Fruit fly (Drosophila melanogaster): ENCODE results near the gene CG14011.

Gene CG14011

dm6 chr2L:5546518-5547287 is 34.2 kb downstream of the CG14011 start, which contains the start of gene Oscillin (continued):
- TF ChIP-seq NK7.1 (GFP tag; optimal IDR thresholded peaks at IDR 0.05) (no peak), CG33213 (GFP tag; optimal IDR thresholded peaks at IDR 0.05) (peak; percentile 41), shn (GFP tag; optimal IDR thresholded peaks at IDR 0.05) (no peak), Rfx (GFP tag; IDR thresholded peaks at IDR 0.05) (peak; percentile 87), Hsf (GFP tag; optimal IDR thresholded peaks at IDR 0.05) (peak; percentile 74), danr (GFP tag; IDR thresholded peaks at IDR 0.05) (0 out of 2 replicates have a peak, but pooled peaks have one; percentile 7), bowl (GFP tag; IDR thresholded peaks at IDR 0.05) (no peak), CG4424 (GFP tag; optimal IDR thresholded peaks at IDR 0.05) (peak; percentile 84), pho (GFP tag; optimal IDR thresholded peaks at IDR 0.05) (peak; percentile 30), wek (GFP tag; optimal IDR thresholded peaks at IDR 0.05) (no peak), CG11398 (GFP tag; optimal IDR thresholded peaks at IDR 0.05) (peak; percentile 12), Eip74EF (GFP tag; optimal IDR thresholded peaks at IDR 0.05) (peak in 1 of 2 experiments; percentile 80), CG30431 (GFP tag; optimal IDR thresholded peaks at IDR 0.05) (peak; percentile 45), toy (GFP tag; IDR thresholded peaks at IDR 0.05) (0 out of 2 replicates have a peak, but pooled peaks have one; percentile 38), CG11695 (GFP tag; IDR thresholded peaks at IDR 0.05) (peak; percentile 90), CG33557 (GFP tag; optimal IDR thresholded peaks at IDR 0.05) (peak; percentile 17), cwo (GFP tag; optimal IDR thresholded peaks at IDR 0.05) (peak; percentile 82), CG11560 (tag; IDR thresholded peaks at IDR 0.05) (no peak), ttk (GFP tag; IDR thresholded peaks at IDR 0.05) (peak; percentile 81), Doc3 (GFP tag; IDR thresholded peaks at IDR 0.05; ENCODE audit: partially characterized antibody) (peak; percentile 45; the same call in 2 of the 3 replicates), stwl (tag; optimal IDR thresholded peaks at IDR 0.05) (peak; percentile 88), gcm (GFP tag; optimal IDR thresholded peaks at IDR 0.05) (no peak), CG3407 (GFP tag; optimal IDR thresholded peaks at IDR 0.05) (peak; percentile 38), slou (GFP tag; optimal IDR thresholded peaks at IDR 0.05) (peak; percentile 62), Side (GFP tag; optimal IDR thresholded peaks at IDR 0.05) (no peak), CG1647 (GFP tag; optimal IDR thresholded peaks at IDR 0.05) (peak; percentile 43), HLH54F (GFP tag; optimal IDR thresholded peaks at IDR 0.05) (no peak), crc (GFP tag; optimal IDR thresholded peaks at IDR 0.05) (peak; percentile 42), CG12236 (GFP tag; optimal IDR thresholded peaks at IDR 0.05) (no peak), CG4328 (GFP tag; optimal IDR thresholded peaks at IDR 0.05) (peak; percentile 78), Mes4 (GFP tag; optimal IDR thresholded peaks at IDR 0.05) (peak; percentile 38), E2f1 (GFP tag; IDR thresholded peaks at IDR 0.05) (peak; percentile 79), CG8944 (GFP tag; optimal IDR thresholded peaks at IDR 0.05) (no peak), chm (GFP tag; IDR thresholded peaks at IDR 0.05) (peak; percentile 77; the same call in 1 of the 2 replicates), gce (GFP tag; IDR thresholded peaks at IDR 0.05) (peak; percentile 91), CG2889 (GFP tag; IDR thresholded peaks at IDR 0.05) (no peak), HLH3B (GFP tag; IDR thresholded peaks at IDR 0.05) (peak; percentile 78), tx (GFP tag; optimal IDR thresholded peaks at IDR 0.05) (peak; percentile 48), CG12769 (tag; optimal IDR thresholded peaks at IDR 0.05) (peak; percentile 13), CG8924 (tag; optimal IDR thresholded peaks at IDR 0.05) (peak; percentile 84), CG10366 (GFP tag; IDR thresholded peaks at IDR 0.05) (peak; percentile 60; the same call in 1 of the 2 replicates), sima (GFP tag; optimal IDR thresholded peaks at IDR 0.05) (no peak), Awh (GFP tag; IDR thresholded peaks at IDR 0.05) (peak; percentile 91), CG11696 (GFP tag; IDR thresholded peaks at IDR 0.05) (peak; percentile 60), BEAF-32 (GFP tag; optimal IDR thresholded peaks at IDR 0.05) (no peak), CG17359 (tag; optimal IDR thresholded peaks at IDR 0.05) (peak; percentile 91), ash1 (GFP tag; optimal IDR thresholded peaks at IDR 0.05) (no peak), CG7963 (GFP tag; IDR thresholded peaks at IDR 0.05; ENCODE audit: partially characterized antibody) (peak; percentile 77), CG13775 (GFP tag; optimal IDR thresholded peaks at IDR 0.05) (peak; percentile 74), slbo (GFP tag; IDR thresholded peaks at IDR 0.05) (peak; percentile 79)
